Worm (Caenorhabditis elegans): ENCODE data around the gene Y75B8A.19.

Y75B8A.19 gene

DNA sequence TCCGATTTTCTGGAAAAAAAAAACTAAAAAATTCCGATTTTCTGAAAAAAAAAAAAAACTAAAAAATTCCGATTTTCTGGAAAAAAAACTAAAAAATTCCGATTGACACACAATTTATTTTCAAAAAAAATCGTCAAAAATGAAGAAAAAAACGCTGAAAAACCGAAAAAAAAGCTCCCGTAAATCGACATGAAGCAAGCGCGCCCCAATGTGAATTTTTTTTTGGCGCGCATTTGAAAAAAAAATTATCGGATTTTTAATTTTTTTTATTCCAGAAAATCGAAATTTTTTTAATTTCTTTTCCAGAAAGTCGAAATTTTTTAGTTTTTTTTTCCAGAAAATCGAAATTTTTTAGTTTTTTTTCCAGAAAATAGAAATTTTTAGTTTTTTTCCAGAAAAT is 52.3 kb downstream of the Y75B8A.19 start:
- TF ChIP-seq R02D3.7 (tag; optimal IDR thresholded peaks at IDR 0.05) (peak; percentile 57), snpc-4 (tag; optimal IDR thresholded peaks at IDR 0.05) (no peak), unc-55 (GFP tag; optimal IDR thresholded peaks at IDR 0.05) (peak; percentile 63), mdl-1 (tag; optimal IDR thresholded peaks at IDR 0.05) (no peak), gmeb-1 (tag; optimal IDR thresholded peaks at IDR 0.05) (peak; percentile 91), unc-62 (GFP tag; optimal IDR thresholded peaks at IDR 0.05) (no peak), nhr-129 (tag; optimal IDR thresholded peaks at IDR 0.05) (no peak)

All from whole organism, L2 larva.